Worm (Caenorhabditis elegans) whole organism, L4 larva: ENCODE data around the gene ceh-21.

Source experiments
- F37D6.2 ChIP-seq: sonication (generic microtip); optimal IDR thresholded peaks from 2 replicates; lab custom pipeline; 2016; ENCODE audit warnings: mild to moderate bottlenecking, missing genetic modification characterization, missing compliant biosample characterization
- F44E2.7 ChIP-seq: fragments of 200-800 bp; sonication (Bioruptor generic); IDR thresholded peaks from 2 replicates; pipeline ENCODE4 v2.1.2; 2022; ENCODE audit warnings: missing genetic modification characterization, missing compliant biosample characterization
- R02D3.7 ChIP-seq: fragments of 150-350 bp; sonication (generic microtip); optimal IDR thresholded peaks from 3 replicates; lab custom pipeline; 2014; ENCODE audit warnings: missing biosample characterization, missing genetic modification characterization
- T20F7.1 ChIP-seq: fragments of 200-800 bp; sonication (Bioruptor generic); optimal IDR thresholded peaks from 2 replicates; lab custom pipeline; 2018; ENCODE audit warnings: mild to moderate bottlenecking, missing genetic modification characterization, missing compliant biosample characterization
- Y105C5A.15 ChIP-seq: fragments of 200-800 bp; sonication (Bioruptor generic); IDR thresholded peaks from 2 replicates; pipeline ENCODE4 v1.3.6; 2022; ENCODE audit warnings: missing genetic modification characterization, missing compliant biosample characterization
- Y75B8A.6 ChIP-seq: fragments of 200-800 bp; sonication (Bioruptor generic); IDR thresholded peaks from 2 replicates; pipeline ENCODE4 v1.3.6; 2022; ENCODE audit warnings: missing genetic modification reagents, missing genetic modification characterization, missing compliant biosample characterization
- ZK337.2 ChIP-seq: fragments of 200-800 bp; sonication (Bioruptor generic); IDR thresholded peaks from 2 replicates; pipeline ENCODE4 v1.3.6; 2022; ENCODE audit warnings: missing genetic modification reagents, missing genetic modification characterization, missing compliant biosample characterization
- aly-2 ChIP-seq: sonication (generic microtip); optimal IDR thresholded peaks from 2 replicates; lab custom pipeline; 2018; ENCODE audit warnings: missing biosample characterization, missing genetic modification characterization
- ama-1 ChIP-seq: fragments of 150-350 bp; optimal IDR thresholded peaks from 2 replicates; lab custom pipeline; 2014; ENCODE audit warnings: inconsistent platforms, mixed read lengths
- arid-1 ChIP-seq: fragments of 200-800 bp; sonication (Bioruptor generic); conservative IDR thresholded peaks from 2 replicates; pipeline ENCODE4 v1.3.6; 2022; ENCODE audit warnings: missing genetic modification reagents, missing genetic modification characterization, missing compliant biosample characterization
- ceh-20 ChIP-seq: fragments of 200-800 bp; sonication (Bioruptor generic); IDR thresholded peaks from 2 replicates; pipeline ENCODE4 v1.3.6; 2022; ENCODE audit warnings: missing genetic modification reagents, missing genetic modification characterization, missing compliant biosample characterization
- ceh-32 ChIP-seq: sonication (generic microtip); optimal IDR thresholded peaks from 2 replicates; lab custom pipeline; 2016; ENCODE audit warnings: mild to moderate bottlenecking, missing genetic modification characterization, missing compliant biosample characterization; ENCODE audit not compliant: poor library complexity
- ceh-44 ChIP-seq: fragments of 200-800 bp; sonication (Bioruptor generic); IDR thresholded peaks from 2 replicates; pipeline ENCODE4 v1.3.6; 2022; ENCODE audit warnings: missing genetic modification reagents, missing genetic modification characterization, missing compliant biosample characterization
- ceh-82 ChIP-seq: sonication (generic microtip); optimal IDR thresholded peaks from 2 replicates; lab custom pipeline; 2017; ENCODE audit warnings: missing biosample characterization, missing genetic modification characterization
- ctbp-1 ChIP-seq: fragments of 200-800 bp; sonication (Bioruptor generic); IDR thresholded peaks from 2 replicates; pipeline ENCODE4 v1.3.6; 2022; ENCODE audit warnings: missing genetic modification reagents, missing genetic modification characterization, missing compliant biosample characterization
- daf-16 ChIP-seq, 3 experiments: sonication (generic microtip); optimal IDR thresholded peaks; 2 replicates each; lab custom pipeline; 2016 to 2017; ENCODE audit warnings: missing genetic modification characterization in 3 of 3, missing genetic modification reagents in 3 of 3, mild to moderate bottlenecking in 2 of 3, missing compliant biosample characterization in 2 of 3, missing biosample characterization in 1 of 3, moderate library complexity in 1 of 3
- dmd-6 ChIP-seq: fragments of 200-800 bp; sonication (Bioruptor generic); IDR thresholded peaks from 2 replicates; pipeline ENCODE4 v1.3.6; 2022; ENCODE audit warnings: missing genetic modification reagents, missing genetic modification characterization, missing compliant biosample characterization
- dmd-8 ChIP-seq: fragments of 200-800 bp; sonication (Bioruptor generic); IDR thresholded peaks from 2 replicates; pipeline ENCODE4 v1.3.6; 2022; ENCODE audit warnings: missing genetic modification characterization, missing compliant biosample characterization
- dpl-1 ChIP-seq: fragments of 150-350 bp; optimal IDR thresholded peaks from 2 replicates; lab custom pipeline; 2014; ENCODE audit warnings: missing biosample characterization, missing genetic modification reagents, missing genetic modification characterization
- duxl-1 ChIP-seq: sonication (generic microtip); optimal IDR thresholded peaks from 2 replicates; lab custom pipeline; 2016; ENCODE audit warnings: mild to moderate bottlenecking, missing genetic modification characterization, moderate library complexity, missing compliant biosample characterization; ENCODE audit not compliant: poor library complexity
- egl-43 ChIP-seq: fragments of 200-800 bp; sonication (Bioruptor generic); IDR thresholded peaks from 2 replicates; pipeline ENCODE4 v1.3.6; 2022; ENCODE audit warnings: missing genetic modification reagents, missing genetic modification characterization, missing compliant biosample characterization
- fos-1 ChIP-seq: fragments of 150-350 bp; optimal IDR thresholded peaks from 2 replicates; lab custom pipeline; 2014; ENCODE audit warnings: missing biosample characterization, missing genetic modification characterization
- gei-8 ChIP-seq: fragments of 200-800 bp; sonication (Bioruptor generic); optimal IDR thresholded peaks from 2 replicates; lab custom pipeline; 2018; ENCODE audit warnings: mild to moderate bottlenecking, missing genetic modification characterization, missing compliant biosample characterization
- hlh-11 ChIP-seq: fragments of 200-800 bp; sonication (Bioruptor generic); optimal IDR thresholded peaks from 2 replicates; lab custom pipeline; 2018; ENCODE audit warnings: mild to moderate bottlenecking, missing genetic modification characterization, missing compliant biosample characterization
- hmg-1.1 ChIP-seq: fragments of 200-800 bp; sonication (Bioruptor generic); IDR thresholded peaks from 2 replicates; pipeline ENCODE4 v1.3.6; 2022; ENCODE audit warnings: missing genetic modification reagents, missing genetic modification characterization, missing compliant biosample characterization
- lin-38 ChIP-seq: fragments of 200-800 bp; sonication (Bioruptor generic); IDR thresholded peaks from 2 replicates; pipeline ENCODE4 v1.3.6; 2022; ENCODE audit warnings: missing genetic modification reagents, missing genetic modification characterization, missing compliant biosample characterization
- madf-9 ChIP-seq: fragments of 200-800 bp; sonication (Bioruptor generic); conservative IDR thresholded peaks from 2 replicates; pipeline ENCODE4 v1.3.6; 2022; ENCODE audit warnings: missing genetic modification reagents, missing genetic modification characterization, missing compliant biosample characterization
- mes-2 ChIP-seq: sonication (generic microtip); optimal IDR thresholded peaks from 2 replicates; lab custom pipeline; 2016; ENCODE audit warnings: missing genotype, mild to moderate bottlenecking, missing genetic modification characterization, missing compliant biosample characterization; ENCODE audit not compliant: poor library complexity, severe bottlenecking
- mxl-3 ChIP-seq: fragments of 200-800 bp; sonication (Bioruptor generic); optimal IDR thresholded peaks from 2 replicates; lab custom pipeline; 2018; ENCODE audit warnings: mild to moderate bottlenecking, missing genetic modification characterization, missing compliant biosample characterization
- nhr-102 ChIP-seq: sonication (generic microtip); optimal IDR thresholded peaks from 2 replicates; lab custom pipeline; 2016; ENCODE audit warnings: mild to moderate bottlenecking, missing genetic modification characterization, moderate library complexity, missing compliant biosample characterization
- nhr-11 ChIP-seq: fragments of 150-350 bp; optimal IDR thresholded peaks from 2 replicates; lab custom pipeline; 2014; ENCODE audit warnings: missing biosample characterization, missing genetic modification characterization
- nhr-28 ChIP-seq: fragments of 150-350 bp; optimal IDR thresholded peaks from 2 replicates; lab custom pipeline; 2014; ENCODE audit warnings: missing biosample characterization, missing genetic modification characterization
- nhr-41 ChIP-seq: fragments of 200-800 bp; sonication (Bioruptor generic); IDR thresholded peaks from 2 replicates; pipeline ENCODE4 v1.3.6; 2022; ENCODE audit warnings: missing genetic modification reagents, missing genetic modification characterization, missing compliant biosample characterization
- nhr-6 ChIP-seq: fragments of 150-350 bp; optimal IDR thresholded peaks from 2 replicates; lab custom pipeline; 2014; ENCODE audit warnings: missing biosample characterization, missing genetic modification characterization
- nhr-77 ChIP-seq: fragments of 150-350 bp; optimal IDR thresholded peaks from 2 replicates; lab custom pipeline; 2014; ENCODE audit warnings: missing biosample characterization, missing genetic modification characterization
- pha-4 ChIP-seq, 2 experiments: fragments of 150-350 bp in 1 of 2; fragments of 200-800 bp in 1 of 2; sonication (Bioruptor generic) in 1 of 2; IDR thresholded peaks in 1 of 2; optimal IDR thresholded peaks in 1 of 2; 2 replicates each; pipeline versions ENCODE4 v1.3.6 to Lab custom; 2014 to 2022; ENCODE audit warnings: missing genetic modification characterization in 2 of 2, missing genetic modification reagents in 2 of 2, missing biosample characterization in 1 of 2, missing compliant biosample characterization in 1 of 2
- pqm-1 ChIP-seq: sonication (generic microtip); optimal IDR thresholded peaks from 2 replicates; lab custom pipeline; 2017; ENCODE audit warnings: missing biosample characterization, missing genetic modification characterization
- rbr-2 ChIP-seq: sonication (generic microtip); optimal IDR thresholded peaks from 2 replicates; lab custom pipeline; 2016; ENCODE audit warnings: missing genotype, missing genetic modification characterization, missing compliant biosample characterization
- set-16 ChIP-seq: fragments of 200-800 bp; sonication (Bioruptor generic); IDR thresholded peaks from 2 replicates; pipeline ENCODE4 v1.3.6; 2022; ENCODE audit warnings: missing genetic modification reagents, missing genetic modification characterization, missing compliant biosample characterization
- tag-97 ChIP-seq: fragments of 200-800 bp; sonication (Bioruptor generic); IDR thresholded peaks from 2 replicates; pipeline ENCODE4 v1.3.6; 2022; ENCODE audit warnings: missing genetic modification characterization, missing compliant biosample characterization
- unc-39 ChIP-seq: sonication (generic microtip); optimal IDR thresholded peaks from 2 replicates; lab custom pipeline; 2017; ENCODE audit warnings: missing biosample characterization, missing genetic modification characterization
- vab-7 ChIP-seq: fragments of 200-800 bp; sonication (Bioruptor generic); IDR thresholded peaks from 2 replicates; pipeline ENCODE4 v1.3.6; 2022; ENCODE audit warnings: missing genetic modification reagents, missing genetic modification characterization, missing compliant biosample characterization
- zag-1 ChIP-seq: fragments of 150-350 bp; optimal IDR thresholded peaks from 2 replicates; lab custom pipeline; 2014; ENCODE audit warnings: missing biosample characterization, missing genetic modification characterization
- zfp-3 ChIP-seq: fragments of 200-800 bp; sonication (Bioruptor generic); conservative IDR thresholded peaks from 2 replicates; pipeline ENCODE4 v1.3.6; 2022; ENCODE audit warnings: missing genetic modification reagents, missing genetic modification characterization, missing compliant biosample characterization
- ztf-11 ChIP-seq: fragments of 150-350 bp; optimal IDR thresholded peaks from 2 replicates; lab custom pipeline; 2014; ENCODE audit warnings: missing biosample characterization, missing genetic modification characterization

The ceh-21 gene

DNA sequence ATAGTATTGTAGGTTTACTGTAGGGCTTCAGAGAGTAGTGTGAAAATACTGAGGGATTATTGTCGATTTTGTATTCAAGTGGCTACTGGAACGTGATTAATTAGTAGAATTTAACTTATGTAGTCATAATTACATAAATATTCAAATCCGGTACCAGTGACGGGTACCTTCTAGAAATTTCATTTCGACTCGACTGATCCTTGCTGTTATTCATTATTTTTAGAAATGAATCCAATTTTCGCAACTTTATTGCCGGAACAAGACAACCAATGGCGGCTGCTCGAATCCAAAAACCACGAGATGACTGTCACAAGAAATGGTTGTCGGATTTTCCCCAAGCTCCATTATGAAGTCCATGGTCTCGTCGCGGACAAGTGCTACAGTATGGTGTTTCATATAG lies 12.4 kb upstream of the ceh-21 start, which contains the start of gene tbx-41 (continued):
- no peak for TF ChIP-seq nhr-77 (tag; lab: Kevin White, UChicago)
- TF ChIP-seq mes-2 (tag; lab: Kevin White, UChicago), result no peak

DNA sequence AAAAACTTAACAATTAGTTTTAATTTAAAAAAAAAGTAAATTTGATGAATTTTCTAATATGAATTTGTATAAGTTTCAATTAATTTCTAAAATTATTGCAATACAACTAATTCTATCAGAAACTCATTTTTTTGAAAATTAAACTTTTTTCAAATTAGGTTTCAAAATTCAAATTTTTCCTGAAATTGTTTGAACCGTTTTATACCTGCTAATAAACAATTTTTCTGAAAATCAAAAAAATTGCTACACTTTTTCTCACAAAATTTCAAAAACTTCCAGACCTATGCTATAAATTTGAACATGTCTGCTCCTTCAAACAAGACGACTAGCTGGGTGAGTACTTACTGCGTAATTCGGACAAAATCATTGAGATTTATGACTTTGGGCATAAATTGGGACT lies 7.9 kb upstream of the ceh-21 start, which contains the start of gene T26C11.8:
Gene T26C11.8 (plus strand): TSS at position 301 of the 400 bp plus-strand sequence.
- no peak for TF ChIP-seq nhr-41 (GFP tag; lab: Robert Waterston, UW)
- TF ChIP-seq Y75B8A.6 (GFP tag; lab: Robert Waterston, UW), result no peak
- no peak for TF ChIP-seq madf-9 (GFP tag; lab: Robert Waterston, UW)
- TF ChIP-seq, all 104 proteins: peak for 0

DNA sequence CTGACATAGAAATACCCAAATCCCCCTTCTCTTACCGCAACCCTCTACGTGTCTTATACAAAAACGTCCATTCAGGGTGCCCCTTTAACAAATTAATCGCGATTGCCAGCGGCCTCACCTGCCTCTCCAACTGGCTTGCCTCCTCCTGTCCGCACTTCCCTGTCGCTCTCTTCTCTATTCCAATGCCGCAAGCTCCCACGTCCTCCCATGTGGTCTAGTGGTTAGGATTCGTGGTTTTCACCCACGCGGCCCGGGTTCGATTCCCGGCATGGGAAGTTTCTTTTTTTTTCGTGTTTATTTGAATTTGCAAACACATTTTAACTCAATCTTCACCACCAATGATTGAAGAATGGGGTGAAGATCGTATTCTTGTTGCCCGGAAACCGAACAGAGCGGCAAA lies 6.1 kb upstream of the ceh-21 start:
- TF ChIP-seq ctbp-1 (GFP tag; lab: Robert Waterston, UW), result peak; percentile 69
- TF ChIP-seq ZK337.2 (GFP tag; lab: Robert Waterston, UW), result 0 out of 2 replicates have a peak, but pooled peaks have one; percentile 39
- no peak for TF ChIP-seq pha-4 (GFP tag; IDR thresholded peaks at IDR 0.05; lab: Robert Waterston, UW)
- no peak for TF ChIP-seq pha-4 (tag; optimal IDR thresholded peaks at IDR 0.05; lab: Kevin White, UChicago)
- no peak for TF ChIP-seq ceh-82 (tag; lab: Kevin White, UChicago)
- TF ChIP-seq egl-43 (GFP tag; lab: Robert Waterston, UW), result peak; percentile 86
- no peak for TF ChIP-seq zag-1
- peak; percentile 20 for TF ChIP-seq nhr-11
- no peak for TF ChIP-seq ceh-20 (GFP tag; lab: Robert Waterston, UW)
- peak; percentile 76 for TF ChIP-seq vab-7
- peak; percentile 57 for TF ChIP-seq F37D6.2 (tag; lab: Kevin White, UChicago)
- no peak for TF ChIP-seq ztf-11 (tag; lab: Kevin White, UChicago)
- TF ChIP-seq dmd-8 (GFP tag; lab: Robert Waterston, UW), result peak; percentile 89
- TF ChIP-seq zfp-3 (GFP tag; lab: Robert Waterston, UW), result 0 out of 2 replicates have a peak, but pooled peaks have one; percentile 11
- no peak for TF ChIP-seq T20F7.1 (GFP tag; lab: Kevin White, UChicago)
- no peak for TF ChIP-seq F44E2.7 (GFP tag; lab: Robert Waterston, UW)
- 0 out of 2 replicates have a peak, but pooled peaks have one; percentile 14 for TF ChIP-seq Y105C5A.15 (GFP tag; lab: Robert Waterston, UW)
- no peak for TF ChIP-seq lin-38 (GFP tag; lab: Robert Waterston, UW)
- 0 out of 2 replicates have a peak, but pooled peaks have one; percentile 48 for TF ChIP-seq ceh-44 (GFP tag; lab: Robert Waterston, UW)
- peak; percentile 2 for TF ChIP-seq nhr-6 (tag; lab: Kevin White, UChicago)
- TF ChIP-seq gei-8, result no peak
- peak; percentile 0 for TF ChIP-seq mxl-3 (GFP tag; lab: Kevin White, UChicago)
- peak; percentile 46 for TF ChIP-seq dmd-6 (GFP tag; lab: Robert Waterston, UW)
- peak; percentile 68 for TF ChIP-seq set-16
- no peak for TF ChIP-seq aly-2 (tag; lab: Kevin White, UChicago)
- TF ChIP-seq rbr-2 (tag; lab: Kevin White, UChicago), result peak; percentile 76
- no peak for TF ChIP-seq hlh-11 (tag; lab: Kevin White, UChicago)
- TF ChIP-seq duxl-1 (tag; lab: Kevin White, UChicago), result peak; percentile 95
- no peak for TF ChIP-seq nhr-28 (tag; lab: Kevin White, UChicago)
- TF ChIP-seq hmg-1.1 (GFP tag; lab: Robert Waterston, UW), result peak; percentile 84
- no peak for TF ChIP-seq R02D3.7 (tag; lab: Kevin White, UChicago)
- TF ChIP-seq pqm-1 (tag; lab: Kevin White, UChicago), result no peak
- TF ChIP-seq nhr-41 (GFP tag; lab: Robert Waterston, UW), result no peak
- peak in 1 of 2 experiments; percentile 43 for TF ChIP-seq daf-16 (GFP tag; optimal IDR thresholded peaks at IDR 0.05; lab: Kevin White, UChicago)
- TF ChIP-seq daf-16 (tag; optimal IDR thresholded peaks at IDR 0.05; lab: Kevin White, UChicago), result no peak
- TF ChIP-seq dpl-1 (GFP tag; lab: Kevin White, UChicago), result no peak
- TF ChIP-seq tag-97 (GFP tag; lab: Robert Waterston, UW), result 0 out of 2 replicates have a peak, but pooled peaks have one; percentile 18
- TF ChIP-seq Y75B8A.6 (GFP tag; lab: Robert Waterston, UW), result 0 out of 2 replicates have a peak, but pooled peaks have one; percentile 60
- TF ChIP-seq ceh-32 (tag; lab: Kevin White, UChicago), result no peak
- no peak for TF ChIP-seq fos-1
- no peak for TF ChIP-seq ama-1 (lab: Kevin White, UChicago)
- TF ChIP-seq unc-39 (tag; lab: Kevin White, UChicago), result no peak
- TF ChIP-seq arid-1 (GFP tag; lab: Robert Waterston, UW), result peak; percentile 72; the same call in 1 of the 2 replicates
- TF ChIP-seq nhr-102, result no peak
